Fruit fly (Drosophila melanogaster): ENCODE data around the gene CG8526.

- TF ChIP-seq CG7101 (tag; optimal IDR thresholded peaks at IDR 0.05) (no peak), pad (GFP tag; optimal IDR thresholded peaks at IDR 0.05) (no peak), ovo (GFP tag; optimal IDR thresholded peaks at IDR 0.05) (no peak), CG11617 (GFP tag; optimal IDR thresholded peaks at IDR 0.05) (peak; percentile 4), Crg-1 (GFP tag; optimal IDR thresholded peaks at IDR 0.05) (peak; percentile 19), toe (GFP tag; optimal IDR thresholded peaks at IDR 0.05) (no peak), Clk (GFP tag; optimal IDR thresholded peaks at IDR 0.05) (no peak)
These were observed 44.9 kb upstream of the CG8526 start, which contains the start of the genes Alg12 and Rpt3R for dm6 chr3R:9756187-9756586.
